Worm (Caenorhabditis elegans) whole organism, late embryonic: ENCODE results near the gene tmem-218.

Experiments
- C08G9.2 ChIP-seq: sonication (generic microtip); optimal IDR thresholded peaks from 2 replicates; lab custom pipeline; 2016; ENCODE audit warnings: mild to moderate bottlenecking, missing genetic modification characterization, moderate library complexity, missing compliant biosample characterization
- C38D4.7 ChIP-seq: fragments of 200-800 bp; sonication (Bioruptor generic); optimal IDR thresholded peaks from 2 replicates; lab custom pipeline; 2018; ENCODE audit warnings: mild to moderate bottlenecking, missing genetic modification characterization, moderate library complexity, missing compliant biosample characterization
- K02D7.2 ChIP-seq: sonication (generic microtip); optimal IDR thresholded peaks from 2 replicates; lab custom pipeline; 2017; ENCODE audit warnings: mild to moderate bottlenecking, missing genetic modification characterization, missing compliant biosample characterization
- K09A11.1 ChIP-seq: sonication (generic microtip); optimal IDR thresholded peaks from 2 replicates; lab custom pipeline; 2017; ENCODE audit warnings: antibody characterized with exemption, mild to moderate bottlenecking, missing genetic modification characterization, missing compliant biosample characterization; ENCODE audit not compliant: insufficient read depth
- ahr-1 ChIP-seq: sonication (generic microtip); optimal IDR thresholded peaks from 2 replicates; lab custom pipeline; 2016; ENCODE audit warnings: missing genetic modification characterization, missing compliant biosample characterization
- ceh-19 ChIP-seq: fragments of 200-800 bp; sonication (Bioruptor generic); optimal IDR thresholded peaks from 2 replicates; lab custom pipeline; 2018; ENCODE audit warnings: mild to moderate bottlenecking, missing genetic modification characterization, missing compliant biosample characterization
- ceh-2 ChIP-seq: sonication (generic microtip); optimal IDR thresholded peaks from 2 replicates; lab custom pipeline; 2016; ENCODE audit warnings: missing genotype, missing genetic modification characterization, missing compliant biosample characterization
- ceh-24 ChIP-seq: sonication (generic microtip); optimal IDR thresholded peaks from 2 replicates; lab custom pipeline; 2016; ENCODE audit warnings: mild to moderate bottlenecking, missing genetic modification characterization, missing compliant biosample characterization
- ceh-30 ChIP-seq: fragments of 150-350 bp; optimal IDR thresholded peaks from 2 replicates; lab custom pipeline; 2014; ENCODE audit warnings: missing biosample characterization, missing genetic modification characterization
- ceh-34 ChIP-seq: sonication (generic microtip); optimal IDR thresholded peaks from 2 replicates; lab custom pipeline; 2016; ENCODE audit warnings: mild to moderate bottlenecking, missing genetic modification characterization, missing compliant biosample characterization
- ceh-6 ChIP-seq: fragments of 200-800 bp; sonication (Bioruptor generic); optimal IDR thresholded peaks from 2 replicates; lab custom pipeline; 2018; ENCODE audit warnings: mild to moderate bottlenecking, missing genetic modification characterization, missing compliant biosample characterization
- ceh-9 ChIP-seq: sonication (generic microtip); optimal IDR thresholded peaks from 2 replicates; lab custom pipeline; 2016; ENCODE audit warnings: mild to moderate bottlenecking, missing genetic modification characterization, inconsistent platforms, missing compliant biosample characterization
- che-1 ChIP-seq: sonication (generic microtip); optimal IDR thresholded peaks from 2 replicates; lab custom pipeline; 2016; ENCODE audit warnings: mild to moderate bottlenecking, missing genetic modification characterization, missing compliant biosample characterization
- dmd-4 ChIP-seq: sonication (generic microtip); optimal IDR thresholded peaks from 2 replicates; lab custom pipeline; 2016; ENCODE audit warnings: borderline replicate concordance, missing genetic modification characterization, missing compliant biosample characterization
- dve-1 ChIP-seq: sonication (generic microtip); optimal IDR thresholded peaks from 2 replicates; lab custom pipeline; 2017; ENCODE audit warnings: antibody characterized with exemption, mild to moderate bottlenecking, missing genetic modification characterization, missing compliant biosample characterization
- elt-2 ChIP-seq: sonication (generic microtip); optimal IDR thresholded peaks from 2 replicates; lab custom pipeline; 2016; ENCODE audit warnings: missing genetic modification reagents, missing genetic modification characterization, missing compliant biosample characterization
- elt-4 ChIP-seq: sonication (generic microtip); optimal IDR thresholded peaks from 2 replicates; lab custom pipeline; 2016; ENCODE audit warnings: missing genetic modification characterization, missing compliant biosample characterization
- ets-4 ChIP-seq: sonication (generic microtip); optimal IDR thresholded peaks from 2 replicates; lab custom pipeline; 2016; ENCODE audit warnings: missing genetic modification characterization, missing compliant biosample characterization
- eyg-1 ChIP-seq: sonication (generic microtip); optimal IDR thresholded peaks from 2 replicates; lab custom pipeline; 2016; ENCODE audit warnings: missing genotype, missing genetic modification characterization, missing compliant biosample characterization
- fkh-6 ChIP-seq: sonication (generic microtip); optimal IDR thresholded peaks from 2 replicates; lab custom pipeline; 2016; ENCODE audit warnings: missing genetic modification characterization, missing compliant biosample characterization
- hlh-15 ChIP-seq: sonication (generic microtip); optimal IDR thresholded peaks from 2 replicates; lab custom pipeline; 2016; ENCODE audit warnings: missing genetic modification characterization, missing compliant biosample characterization
- hlh-8 ChIP-seq: sonication (generic microtip); optimal IDR thresholded peaks from 2 replicates; lab custom pipeline; 2016; ENCODE audit warnings: missing genotype, missing genetic modification characterization, missing compliant biosample characterization
- lin-11 ChIP-seq: fragments of 200-800 bp; sonication (Bioruptor generic); optimal IDR thresholded peaks from 2 replicates; lab custom pipeline; 2018; ENCODE audit warnings: mild to moderate bottlenecking, missing genetic modification characterization, missing compliant biosample characterization
- nfya-1 ChIP-seq: sonication (generic microtip); optimal IDR thresholded peaks from 2 replicates; lab custom pipeline; 2017; ENCODE audit warnings: missing genetic modification characterization, mild to moderate bottlenecking, missing compliant biosample characterization, antibody characterized with exemption, moderate library complexity
- nhr-232 ChIP-seq: sonication (generic microtip); optimal IDR thresholded peaks from 2 replicates; lab custom pipeline; 2016; ENCODE audit warnings: missing genetic modification characterization, missing compliant biosample characterization
- npax-4 ChIP-seq: sonication (generic microtip); optimal IDR thresholded peaks from 2 replicates; lab custom pipeline; 2016; ENCODE audit warnings: missing genetic modification characterization, missing compliant biosample characterization
- pag-3 ChIP-seq: sonication (generic microtip); optimal IDR thresholded peaks from 2 replicates; lab custom pipeline; 2016; ENCODE audit warnings: missing compliant biosample characterization, missing genetic modification characterization, borderline replicate concordance
- pat-9 ChIP-seq: fragments of 200-800 bp; sonication (Bioruptor generic); optimal IDR thresholded peaks from 2 replicates; lab custom pipeline; 2018; ENCODE audit warnings: mild to moderate bottlenecking, missing genetic modification characterization, moderate library complexity, missing compliant biosample characterization
- pha-2 ChIP-seq: sonication (generic microtip); optimal IDR thresholded peaks from 2 replicates; lab custom pipeline; 2017; ENCODE audit warnings: mild to moderate bottlenecking, missing genetic modification characterization, missing compliant biosample characterization
- pha-4 ChIP-seq: fragments of 150-350 bp; optimal IDR thresholded peaks from 2 replicates; lab custom pipeline; 2018; ENCODE audit warnings: missing biosample characterization, missing genetic modification reagents, missing genetic modification characterization
- pqm-1 ChIP-seq: sonication (generic microtip); optimal IDR thresholded peaks from 2 replicates; lab custom pipeline; 2016; ENCODE audit warnings: missing genetic modification characterization, missing compliant biosample characterization
- ref-2 ChIP-seq: sonication (generic microtip); optimal IDR thresholded peaks from 2 replicates; lab custom pipeline; 2016; ENCODE audit warnings: missing genetic modification characterization, missing compliant biosample characterization
- rnt-1 ChIP-seq: sonication (generic microtip); optimal IDR thresholded peaks from 2 replicates; lab custom pipeline; 2016; ENCODE audit warnings: missing genetic modification characterization, missing compliant biosample characterization
- sdc-2 ChIP-seq: sonication (generic microtip); optimal IDR thresholded peaks from 2 replicates; lab custom pipeline; 2016; ENCODE audit warnings: missing genotype, missing genetic modification characterization, missing compliant biosample characterization
- sox-2 ChIP-seq: fragments of 200-800 bp; sonication (Bioruptor generic); IDR thresholded peaks from 2 replicates; pipeline ENCODE4 v1.3.6; 2022; ENCODE audit warnings: missing genetic modification reagents, missing genetic modification characterization, missing compliant biosample characterization
- sox-4 ChIP-seq: sonication (generic microtip); optimal IDR thresholded peaks from 2 replicates; lab custom pipeline; 2017; ENCODE audit warnings: mild to moderate bottlenecking, missing genetic modification characterization, inconsistent platforms, missing compliant biosample characterization
- tbx-7 ChIP-seq: sonication (generic microtip); optimal IDR thresholded peaks from 2 replicates; lab custom pipeline; 2016; ENCODE audit warnings: missing genotype, missing genetic modification characterization, missing compliant biosample characterization
- unc-3 ChIP-seq, 2 experiments: fragments of 200-800 bp in 1 of 2; sonication (Bioruptor generic) in 1 of 2; sonication (generic microtip) in 1 of 2; conservative IDR thresholded peaks in 1 of 2; optimal IDR thresholded peaks in 1 of 2; 2 replicates each; pipeline versions ENCODE4 v1.3.6 to Lab custom; 2016 to 2022; ENCODE audit warnings: missing compliant biosample characterization in 2 of 2, missing genetic modification characterization in 2 of 2, missing genetic modification reagents in 1 of 2
- ztf-16 ChIP-seq: sonication (generic microtip); optimal IDR thresholded peaks from 2 replicates; lab custom pipeline; 2017; ENCODE audit warnings: missing genetic modification characterization, missing compliant biosample characterization

Gene tmem-218

ce11 chrX:17675727-17676126, 26.2 kb downstream of the tmem-218 start:
- TF ChIP-seq nfya-1 (tag; lab: Kevin White, UChicago): no peak
- no peak for TF ChIP-seq pha-2 (tag; lab: Kevin White, UChicago)
- TF ChIP-seq pqm-1: no peak
- no peak for TF ChIP-seq ceh-34 (tag; lab: Kevin White, UChicago)
- no peak for TF ChIP-seq fkh-6 (tag; lab: Kevin White, UChicago)
- TF ChIP-seq elt-4 (tag; lab: Kevin White, UChicago): no peak
- no peak for TF ChIP-seq ets-4 (tag; lab: Kevin White, UChicago)
- no peak for TF ChIP-seq rnt-1 (tag; lab: Kevin White, UChicago)
- no peak for TF ChIP-seq ceh-6
- no peak for TF ChIP-seq K09A11.1
- TF ChIP-seq ceh-30 (tag; lab: Kevin White, UChicago): no peak
- no peak for TF ChIP-seq hlh-8 (tag; lab: Kevin White, UChicago)
- no peak for TF ChIP-seq pag-3 (tag; lab: Kevin White, UChicago)
- no peak for TF ChIP-seq dmd-4
- TF ChIP-seq C08G9.2 (tag; lab: Kevin White, UChicago): no peak

ce11 chrX:17676679-17677078, 27.2 kb downstream of the tmem-218 start:
- no peak for TF ChIP-seq ztf-16 (tag; lab: Kevin White, UChicago)
- no peak for TF ChIP-seq rnt-1 (tag; lab: Kevin White, UChicago)
- TF ChIP-seq ahr-1 (tag; lab: Kevin White, UChicago): no peak
- TF ChIP-seq lin-11 (tag; lab: Kevin White, UChicago): no peak
- TF ChIP-seq ceh-24 (tag; lab: Kevin White, UChicago): no peak
- TF ChIP-seq C38D4.7 (GFP tag; lab: Kevin White, UChicago): no peak
- TF ChIP-seq dve-1 (tag; lab: Kevin White, UChicago): no peak
- TF ChIP-seq K09A11.1: no peak
- no peak for TF ChIP-seq ceh-19 (GFP tag; lab: Kevin White, UChicago)
- no peak for TF ChIP-seq tbx-7
- TF ChIP-seq elt-2 (tag; lab: Kevin White, UChicago): no peak
- TF ChIP-seq ref-2 (tag; lab: Kevin White, UChicago): no peak

- TF ChIP-seq che-1 (tag; lab: Kevin White, UChicago): no peak
- no peak for TF ChIP-seq ceh-9 (tag; lab: Kevin White, UChicago)
- no peak for TF ChIP-seq unc-3 (GFP tag; conservative IDR thresholded peaks at IDR 0.05; lab: Robert Waterston, UW)
- TF ChIP-seq unc-3 (tag; optimal IDR thresholded peaks at IDR 0.05; lab: Kevin White, UChicago): no peak
- no peak for TF ChIP-seq eyg-1
- TF ChIP-seq ceh-2 (tag; lab: Kevin White, UChicago): no peak
- TF ChIP-seq sox-4 (tag; lab: Kevin White, UChicago): no peak
- no peak for TF ChIP-seq pat-9 (tag; lab: Kevin White, UChicago)
- TF ChIP-seq pqm-1: no peak
- no peak for TF ChIP-seq C38D4.7 (GFP tag; lab: Kevin White, UChicago)
- TF ChIP-seq nhr-232: no peak
These were observed 32.1 kb downstream of the tmem-218 start for ce11 chrX:17681534-17681933.

ce11 chrX:17682280-17682679, 32.8 kb downstream of the tmem-218 start:
- no peak for TF ChIP-seq ceh-24 (tag; lab: Kevin White, UChicago)
- no peak for TF ChIP-seq sox-2 (GFP tag; lab: Robert Waterston, UW)
- no peak for TF ChIP-seq ceh-6
- no peak for TF ChIP-seq dve-1 (tag; lab: Kevin White, UChicago)
- no peak for TF ChIP-seq hlh-15 (tag; lab: Kevin White, UChicago)
- no peak for TF ChIP-seq pqm-1
- TF ChIP-seq npax-4 (tag; lab: Kevin White, UChicago): no peak
- TF ChIP-seq K02D7.2: no peak
- no peak for TF ChIP-seq sdc-2 (tag; lab: Kevin White, UChicago)
- no peak for TF ChIP-seq ref-2 (tag; lab: Kevin White, UChicago)
- TF ChIP-seq pha-4: no peak
- TF ChIP-seq lin-11 (tag; lab: Kevin White, UChicago): no peak
